Worm (Caenorhabditis elegans) whole organism, L4 larva: ENCODE data around the gene C47D12.4.
A peak's percentile ranks its signal among the peaks of the same experiment; 100 is the strongest.

Experiments
- F10B5.3 ChIP-seq: sonication (generic microtip); optimal IDR thresholded peaks from 2 replicates; lab custom pipeline; 2016; ENCODE audit warnings: mild to moderate bottlenecking, missing genetic modification characterization, missing compliant biosample characterization
- F26F4.8 ChIP-seq: fragments of 200-800 bp; sonication (Bioruptor generic); conservative IDR thresholded peaks from 2 replicates; pipeline ENCODE4 v1.3.6; 2022; ENCODE audit warnings: missing genetic modification characterization, missing compliant biosample characterization
- F37D6.2 ChIP-seq: sonication (generic microtip); optimal IDR thresholded peaks from 2 replicates; lab custom pipeline; 2016; ENCODE audit warnings: mild to moderate bottlenecking, missing genetic modification characterization, missing compliant biosample characterization
- R02D3.7 ChIP-seq: fragments of 150-350 bp; sonication (generic microtip); optimal IDR thresholded peaks from 3 replicates; lab custom pipeline; 2014; ENCODE audit warnings: missing biosample characterization, missing genetic modification characterization
- T20F7.1 ChIP-seq: fragments of 200-800 bp; sonication (Bioruptor generic); optimal IDR thresholded peaks from 2 replicates; lab custom pipeline; 2018; ENCODE audit warnings: mild to moderate bottlenecking, missing genetic modification characterization, missing compliant biosample characterization
- Y105C5A.15 ChIP-seq: fragments of 200-800 bp; sonication (Bioruptor generic); IDR thresholded peaks from 2 replicates; pipeline ENCODE4 v1.3.6; 2022; ENCODE audit warnings: missing genetic modification characterization, missing compliant biosample characterization
- Y48G9A.11 ChIP-seq: fragments of 200-800 bp; sonication (Bioruptor generic); IDR thresholded peaks from 2 replicates; pipeline ENCODE4 v1.3.6; 2022; ENCODE audit warnings: missing genetic modification reagents, missing genetic modification characterization, missing compliant biosample characterization
- Y5F2A.4 ChIP-seq: fragments of 200-800 bp; sonication (Bioruptor generic); optimal IDR thresholded peaks from 2 replicates; lab custom pipeline; 2018; ENCODE audit warnings: mild to moderate bottlenecking, missing genetic modification characterization, missing compliant biosample characterization
- Y75B8A.6 ChIP-seq: fragments of 200-800 bp; sonication (Bioruptor generic); IDR thresholded peaks from 2 replicates; pipeline ENCODE4 v1.3.6; 2022; ENCODE audit warnings: missing genetic modification reagents, missing genetic modification characterization, missing compliant biosample characterization
- ZK337.2 ChIP-seq: fragments of 200-800 bp; sonication (Bioruptor generic); IDR thresholded peaks from 2 replicates; pipeline ENCODE4 v1.3.6; 2022; ENCODE audit warnings: missing genetic modification reagents, missing genetic modification characterization, missing compliant biosample characterization
- ZK546.5 ChIP-seq, 2 experiments: sonication (generic microtip); optimal IDR thresholded peaks; 2 replicates each; lab custom pipeline; 2017; ENCODE audit warnings: missing biosample characterization in 2 of 2, missing genetic modification characterization in 2 of 2
- ceh-28 ChIP-seq: fragments of 150-350 bp; optimal IDR thresholded peaks from 2 replicates; lab custom pipeline; 2014; ENCODE audit warnings: missing biosample characterization, missing genetic modification reagents, missing genetic modification characterization
- ceh-32 ChIP-seq: sonication (generic microtip); optimal IDR thresholded peaks from 2 replicates; lab custom pipeline; 2016; ENCODE audit warnings: mild to moderate bottlenecking, missing genetic modification characterization, missing compliant biosample characterization; ENCODE audit not compliant: poor library complexity
- ceh-62 ChIP-seq: sonication (generic microtip); optimal IDR thresholded peaks from 2 replicates; lab custom pipeline; 2017; ENCODE audit warnings: missing biosample characterization, missing genetic modification characterization
- ceh-82 ChIP-seq: sonication (generic microtip); optimal IDR thresholded peaks from 2 replicates; lab custom pipeline; 2017; ENCODE audit warnings: missing biosample characterization, missing genetic modification characterization
- cey-2 ChIP-seq: sonication (generic microtip); optimal IDR thresholded peaks from 3 replicates; lab custom pipeline; 2017; ENCODE audit warnings: missing genetic modification characterization, mild to moderate bottlenecking, missing compliant biosample characterization, antibody characterized with exemption, borderline replicate concordance; ENCODE audit not compliant: insufficient read depth
- daf-16 ChIP-seq, 3 experiments: sonication (generic microtip); optimal IDR thresholded peaks; 2 replicates each; lab custom pipeline; 2016 to 2017; ENCODE audit warnings: missing genetic modification characterization in 3 of 3, missing genetic modification reagents in 3 of 3, mild to moderate bottlenecking in 2 of 3, missing compliant biosample characterization in 2 of 3, missing biosample characterization in 1 of 3, moderate library complexity in 1 of 3
- daf-8 ChIP-seq: fragments of 200-800 bp; sonication (Bioruptor generic); IDR thresholded peaks from 2 replicates; pipeline ENCODE4 v1.3.6; 2022; ENCODE audit warnings: missing genetic modification characterization, missing compliant biosample characterization
- dve-1 ChIP-seq: sonication (generic microtip); optimal IDR thresholded peaks from 2 replicates; lab custom pipeline; 2017; ENCODE audit warnings: antibody characterized with exemption, mild to moderate bottlenecking, missing genetic modification characterization, missing compliant biosample characterization; ENCODE audit not compliant: insufficient read depth
- egl-43 ChIP-seq: fragments of 200-800 bp; sonication (Bioruptor generic); IDR thresholded peaks from 2 replicates; pipeline ENCODE4 v1.3.6; 2022; ENCODE audit warnings: missing genetic modification reagents, missing genetic modification characterization, missing compliant biosample characterization
- fkh-10 ChIP-seq: fragments of 150-350 bp; optimal IDR thresholded peaks from 2 replicates; lab custom pipeline; 2014; ENCODE audit warnings: missing biosample characterization, missing genetic modification reagents, missing genetic modification characterization
- gei-8 ChIP-seq: fragments of 200-800 bp; sonication (Bioruptor generic); optimal IDR thresholded peaks from 2 replicates; lab custom pipeline; 2018; ENCODE audit warnings: mild to moderate bottlenecking, missing genetic modification characterization, missing compliant biosample characterization
- hif-1 ChIP-seq, 2 experiments: sonication (generic microtip); optimal IDR thresholded peaks; 2 replicates each; lab custom pipeline; 2016 to 2017; ENCODE audit warnings: missing compliant biosample characterization in 2 of 2, missing genetic modification characterization in 2 of 2, missing genetic modification reagents in 2 of 2, missing genotype in 2 of 2, mild to moderate bottlenecking in 1 of 2
- hmg-1.1 ChIP-seq: fragments of 200-800 bp; sonication (Bioruptor generic); IDR thresholded peaks from 2 replicates; pipeline ENCODE4 v1.3.6; 2022; ENCODE audit warnings: missing genetic modification reagents, missing genetic modification characterization, missing compliant biosample characterization
- jun-1 ChIP-seq: fragments of 150-350 bp; optimal IDR thresholded peaks from 2 replicates; lab custom pipeline; 2014; ENCODE audit warnings: missing biosample characterization, missing genetic modification reagents, missing genetic modification characterization
- lin-13 ChIP-seq: fragments of 150-350 bp; optimal IDR thresholded peaks from 2 replicates; lab custom pipeline; 2014; ENCODE audit warnings: missing biosample characterization, missing genetic modification reagents, missing genetic modification characterization
- lin-38 ChIP-seq: fragments of 200-800 bp; sonication (Bioruptor generic); IDR thresholded peaks from 2 replicates; pipeline ENCODE4 v1.3.6; 2022; ENCODE audit warnings: missing genetic modification reagents, missing genetic modification characterization, missing compliant biosample characterization
- lin-39 ChIP-seq: fragments of 150-350 bp; optimal IDR thresholded peaks from 2 replicates; lab custom pipeline; 2014; ENCODE audit warnings: missing biosample characterization, missing genetic modification reagents, missing genetic modification characterization
- lir-3 ChIP-seq: sonication (generic microtip); optimal IDR thresholded peaks from 2 replicates; lab custom pipeline; 2016; ENCODE audit warnings: mild to moderate bottlenecking, missing genetic modification characterization, missing compliant biosample characterization
- madf-5 ChIP-seq, 2 experiments: fragments of 200-800 bp; sonication (Bioruptor generic); IDR thresholded peaks; 2 replicates each; pipeline ENCODE4 v1.3.6; 2022; ENCODE audit warnings: missing compliant biosample characterization in 2 of 2, missing genetic modification characterization in 2 of 2
- mdl-1 ChIP-seq, 2 experiments: fragments of 150-350 bp in 1 of 2; sonication (generic microtip) in 1 of 2; optimal IDR thresholded peaks; 2 replicates each; lab custom pipeline; 2014 to 2017; ENCODE audit warnings: missing biosample characterization in 2 of 2, missing genetic modification characterization in 2 of 2
- mep-1 ChIP-seq: fragments of 150-350 bp; sonication (generic microtip); optimal IDR thresholded peaks from 3 replicates; lab custom pipeline; 2014; ENCODE audit warnings: missing biosample characterization, missing genetic modification characterization
- mxl-2 ChIP-seq: fragments of 200-800 bp; sonication (Bioruptor generic); conservative IDR thresholded peaks from 2 replicates; pipeline ENCODE4 v1.3.6; 2022; ENCODE audit warnings: missing genetic modification reagents, missing genetic modification characterization, missing compliant biosample characterization
- nhr-102 ChIP-seq: sonication (generic microtip); optimal IDR thresholded peaks from 2 replicates; lab custom pipeline; 2016; ENCODE audit warnings: mild to moderate bottlenecking, missing genetic modification characterization, moderate library complexity, missing compliant biosample characterization
- nhr-111 ChIP-seq: fragments of 200-800 bp; sonication (Bioruptor generic); optimal IDR thresholded peaks from 2 replicates; lab custom pipeline; 2018; ENCODE audit warnings: mild to moderate bottlenecking, missing genetic modification characterization, missing compliant biosample characterization
- nhr-25 ChIP-seq: sonication (generic microtip); optimal IDR thresholded peaks from 2 replicates; lab custom pipeline; 2017; ENCODE audit warnings: missing genetic modification characterization, mild to moderate bottlenecking, missing compliant biosample characterization, antibody characterized with exemption, moderate library complexity, borderline replicate concordance; ENCODE audit not compliant: insufficient read depth
- nhr-42 ChIP-seq: fragments of 200-800 bp; sonication (Bioruptor generic); IDR thresholded peaks from 2 replicates; pipeline ENCODE4 v1.3.6; 2022; ENCODE audit warnings: missing genetic modification characterization, missing compliant biosample characterization
- nhr-76 ChIP-seq: fragments of 150-350 bp; optimal IDR thresholded peaks from 2 replicates; lab custom pipeline; 2014; ENCODE audit warnings: missing biosample characterization, missing genetic modification characterization
- saeg-2 ChIP-seq: fragments of 200-800 bp; sonication (Bioruptor generic); IDR thresholded peaks from 2 replicates; pipeline ENCODE4 v1.3.6; 2022; ENCODE audit warnings: missing genetic modification reagents, missing genetic modification characterization, missing compliant biosample characterization
- sdz-12 ChIP-seq: fragments of 200-800 bp; sonication (Bioruptor generic); optimal IDR thresholded peaks from 2 replicates; lab custom pipeline; 2018; ENCODE audit warnings: mild to moderate bottlenecking, missing genetic modification characterization, missing compliant biosample characterization
- snpc-4 ChIP-seq: fragments of 150-350 bp; optimal IDR thresholded peaks from 2 replicates; lab custom pipeline; 2014; ENCODE audit warnings: missing biosample characterization, missing genetic modification characterization
- spr-1 ChIP-seq: sonication (generic microtip); optimal IDR thresholded peaks from 2 replicates; lab custom pipeline; 2016; ENCODE audit warnings: mild to moderate bottlenecking, missing genetic modification characterization, missing compliant biosample characterization
- spr-3 ChIP-seq: fragments of 200-800 bp; sonication (Bioruptor generic); optimal IDR thresholded peaks from 2 replicates; lab custom pipeline; 2018; ENCODE audit warnings: mild to moderate bottlenecking, missing genetic modification characterization, missing compliant biosample characterization
- tag-97 ChIP-seq: fragments of 200-800 bp; sonication (Bioruptor generic); IDR thresholded peaks from 2 replicates; pipeline ENCODE4 v1.3.6; 2022; ENCODE audit warnings: missing genetic modification characterization, missing compliant biosample characterization
- tra-1 ChIP-seq: fragments of 200-800 bp; sonication (Bioruptor generic); IDR thresholded peaks from 2 replicates; pipeline ENCODE4 v1.3.6; 2022; ENCODE audit warnings: missing genetic modification reagents, missing genetic modification characterization, missing compliant biosample characterization
- unc-39 ChIP-seq: sonication (generic microtip); optimal IDR thresholded peaks from 2 replicates; lab custom pipeline; 2017; ENCODE audit warnings: missing biosample characterization, missing genetic modification characterization
- zag-1 ChIP-seq: fragments of 150-350 bp; optimal IDR thresholded peaks from 2 replicates; lab custom pipeline; 2014; ENCODE audit warnings: missing biosample characterization, missing genetic modification characterization
- zfp-3 ChIP-seq: fragments of 200-800 bp; sonication (Bioruptor generic); conservative IDR thresholded peaks from 2 replicates; pipeline ENCODE4 v1.3.6; 2022; ENCODE audit warnings: missing genetic modification reagents, missing genetic modification characterization, missing compliant biosample characterization
- zip-11 ChIP-seq: fragments of 200-800 bp; sonication (Bioruptor generic); IDR thresholded peaks from 2 replicates; pipeline ENCODE4 v1.3.6; 2022; ENCODE audit warnings: missing genetic modification characterization, missing compliant biosample characterization
- ztf-7 ChIP-seq: fragments of 150-350 bp; optimal IDR thresholded peaks from 2 replicates; lab custom pipeline; 2014; ENCODE audit warnings: missing biosample characterization, missing genetic modification characterization

Gene C47D12.4

ce11 chrII:11635745-11636161 is 45.8 kb upstream of the C47D12.4 start:
- TF ChIP-seq T20F7.1 = no peak
- no peak for TF ChIP-seq R02D3.7 (tag; lab: Kevin White, UChicago)
- no peak for TF ChIP-seq nhr-111 (GFP tag; lab: Kevin White, UChicago)
- no peak for TF ChIP-seq F26F4.8 (GFP tag; lab: Robert Waterston, UW)
- TF ChIP-seq mxl-2 (GFP tag; lab: Robert Waterston, UW) = 0 out of 2 replicates have a peak, but pooled peaks have one; percentile 57
- TF ChIP-seq cey-2 (tag; lab: Kevin White, UChicago) = peak; percentile 67
- peak; percentile 72 for TF ChIP-seq hmg-1.1
- peak; percentile 87 for TF ChIP-seq mep-1 (tag; lab: Kevin White, UChicago)
- peak; percentile 89 for TF ChIP-seq dve-1 (tag; lab: Kevin White, UChicago)
- no peak for TF ChIP-seq zag-1 (tag; lab: Kevin White, UChicago)
- no peak for TF ChIP-seq lir-3 (tag; lab: Kevin White, UChicago)
- no peak for TF ChIP-seq unc-39 (tag; lab: Kevin White, UChicago)
- TF ChIP-seq tra-1 (GFP tag; lab: Robert Waterston, UW) = peak; percentile 57; the same call in 1 of the 2 replicates
- TF ChIP-seq spr-3 (GFP tag; lab: Kevin White, UChicago) = no peak
- TF ChIP-seq ceh-82 (tag; lab: Kevin White, UChicago) = no peak
- TF ChIP-seq hif-1 (tag; optimal IDR thresholded peaks at IDR 0.05; lab: Kevin White, UChicago) = peak in 1 of 2 experiments; percentile 36
- no peak for TF ChIP-seq F10B5.3 (tag; lab: Kevin White, UChicago)
- peak; percentile 45; the same call in 1 of the 2 replicates for TF ChIP-seq lin-38 (GFP tag; lab: Robert Waterston, UW)
- TF ChIP-seq daf-8 = no peak
- TF ChIP-seq lin-13 = peak; percentile 81
- peak; percentile 72 for TF ChIP-seq ceh-28 (tag; lab: Kevin White, UChicago)
- TF ChIP-seq tag-97 = no peak
- TF ChIP-seq ztf-7 = no peak
- TF ChIP-seq Y48G9A.11 (GFP tag; lab: Robert Waterston, UW) = no peak
- peak; percentile 16 to 92 for TF ChIP-seq mdl-1 (tag; optimal IDR thresholded peaks at IDR 0.05; lab: Kevin White, UChicago)
- TF ChIP-seq lin-39 (tag; lab: Kevin White, UChicago) = no peak
- TF ChIP-seq gei-8 (GFP tag; lab: Kevin White, UChicago) = no peak
- peak; percentile 37 for TF ChIP-seq fkh-10 (GFP tag; lab: Kevin White, UChicago)
- no peak for TF ChIP-seq nhr-42
- no peak for TF ChIP-seq ceh-62 (tag; lab: Kevin White, UChicago)
- TF ChIP-seq madf-5 (GFP tag; IDR thresholded peaks at IDR 0.05; lab: Robert Waterston, UW) = no peak
- TF ChIP-seq saeg-2 (GFP tag; lab: Robert Waterston, UW) = peak; percentile 45; the same call in 1 of the 2 replicates
- no peak for TF ChIP-seq snpc-4
- peak; percentile 94 for TF ChIP-seq nhr-25 (tag; lab: Kevin White, UChicago)
- TF ChIP-seq Y5F2A.4 (GFP tag; lab: Kevin White, UChicago) = no peak
- no peak for TF ChIP-seq Y105C5A.15 (GFP tag; lab: Robert Waterston, UW)
- no peak for TF ChIP-seq zfp-3
- TF ChIP-seq zip-11 (GFP tag; lab: Robert Waterston, UW) = no peak
- no peak for TF ChIP-seq ceh-32 (tag; lab: Kevin White, UChicago)
- no peak for TF ChIP-seq ZK337.2 (GFP tag; lab: Robert Waterston, UW)
- TF ChIP-seq nhr-102 (tag; lab: Kevin White, UChicago) = peak; percentile 51
- peak in 1 of 2 experiments; percentile 48 for TF ChIP-seq daf-16 (GFP tag; optimal IDR thresholded peaks at IDR 0.05; lab: Kevin White, UChicago)
- TF ChIP-seq daf-16 (tag; optimal IDR thresholded peaks at IDR 0.05; lab: Kevin White, UChicago) = peak; percentile 76
- TF ChIP-seq nhr-76 = no peak
- no peak for TF ChIP-seq ZK546.5 (tag; optimal IDR thresholded peaks at IDR 0.05; lab: Kevin White, UChicago)
- TF ChIP-seq sdz-12 = no peak
- peak; percentile 49 for TF ChIP-seq spr-1 (tag; lab: Kevin White, UChicago)
- TF ChIP-seq jun-1 (tag; lab: Kevin White, UChicago) = peak; percentile 81
- no peak for TF ChIP-seq F37D6.2 (tag; lab: Kevin White, UChicago)
- TF ChIP-seq egl-43 (GFP tag; lab: Robert Waterston, UW) = peak; percentile 71; the same call in 1 of the 2 replicates
- 0 out of 2 replicates have a peak, but pooled peaks have one; percentile 64 for TF ChIP-seq Y75B8A.6 (GFP tag; lab: Robert Waterston, UW)
